Fruit fly (Drosophila melanogaster): Measurements from ENCODE around the gene CG3552.

CG3552 gene

DNA sequence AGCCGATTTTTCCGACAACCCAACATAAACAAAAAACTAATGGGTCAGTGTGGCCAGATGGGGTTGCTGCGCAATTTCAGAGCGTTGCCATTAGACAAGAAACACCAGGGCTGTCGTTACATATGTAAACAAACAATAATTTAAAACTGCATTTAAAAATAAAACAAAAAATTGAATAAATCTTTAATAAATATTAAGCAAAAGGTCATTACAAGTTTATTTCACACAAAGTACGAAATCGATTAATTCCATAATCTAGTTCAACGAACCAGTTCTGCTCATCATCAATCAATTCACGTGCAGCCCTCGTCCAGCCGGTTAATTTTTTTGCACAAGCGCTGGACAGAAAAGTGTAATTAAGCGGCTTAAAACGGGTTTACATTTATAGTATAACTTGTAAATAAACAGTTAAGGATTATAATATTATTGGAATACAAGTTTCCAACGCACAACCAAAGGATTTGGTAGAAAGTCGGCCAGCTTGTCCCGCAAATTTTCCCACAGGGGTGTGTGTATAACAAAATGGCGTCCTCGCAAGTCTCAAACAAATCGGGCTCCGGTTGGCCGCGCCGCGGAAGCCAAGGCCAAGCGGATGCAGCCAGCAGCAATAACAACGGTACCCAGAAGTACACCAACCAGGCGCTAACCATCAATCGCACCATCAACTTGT is 45.2 kb upstream of the CG3552 start, which contains the start of the genes CG4022 and Cpsf5 (continued):
- TF ChIP-seq Ravus (GFP tag; IDR thresholded peaks at IDR 0.05) (peak; percentile 25; the same call in 1 of the 2 replicates), CG31388 (GFP tag; optimal IDR thresholded peaks at IDR 0.05) (peak; percentile 46), disco-r (GFP tag; optimal IDR thresholded peaks at IDR 0.05) (no peak), nerfin-1 (tag; optimal IDR thresholded peaks at IDR 0.05) (peak; percentile 69), CG7839 (tag; optimal IDR thresholded peaks at IDR 0.05) (peak; percentile 79), Dfd (GFP tag; optimal IDR thresholded peaks at IDR 0.05) (no peak), CG12769 (tag; optimal IDR thresholded peaks at IDR 0.05) (peak; percentile 71), CG2889 (GFP tag; IDR thresholded peaks at IDR 0.05) (peak; percentile 77), prd (optimal IDR thresholded peaks at IDR 0.05) (no peak), prd (GFP tag; IDR thresholded peaks at IDR 0.05) (peak; percentile 84), p53 (GFP tag; optimal IDR thresholded peaks at IDR 0.05) (no peak), en (GFP tag; optimal IDR thresholded peaks at IDR 0.05) (no peak), salm (tag; optimal IDR thresholded peaks at IDR 0.05) (peak; percentile 43), Ets97D (GFP tag; optimal IDR thresholded peaks at IDR 0.05) (peak; percentile 63), usp (GFP tag; optimal IDR thresholded peaks at IDR 0.05) (no peak), insv (GFP tag; optimal IDR thresholded peaks at IDR 0.05) (peak in 1 of 2 experiments; percentile 66), HmgD (GFP tag; optimal IDR thresholded peaks at IDR 0.05) (no peak), Oli (tag; optimal IDR thresholded peaks at IDR 0.05) (peak; percentile 69), CG9727 (GFP tag; optimal IDR thresholded peaks at IDR 0.05) (peak; percentile 84), CG17186 (GFP tag; optimal IDR thresholded peaks at IDR 0.05) (peak; percentile 90), CG18599 (GFP tag; optimal IDR thresholded peaks at IDR 0.05) (peak; percentile 88), CG34422 (GFP tag; IDR thresholded peaks at IDR 0.05) (peak; percentile 80), ab (GFP tag; optimal IDR thresholded peaks at IDR 0.05) (peak; percentile 45), Elba2 (GFP tag; optimal IDR thresholded peaks at IDR 0.05) (peak; percentile 63), ERR (GFP tag; optimal IDR thresholded peaks at IDR 0.05) (no peak), CG18764 (GFP tag; optimal IDR thresholded peaks at IDR 0.05) (peak; percentile 63), Hmx (GFP tag; optimal IDR thresholded peaks at IDR 0.05) (peak; percentile 44), CG11504 (tag; optimal IDR thresholded peaks at IDR 0.05) (peak; percentile 82), gcm (GFP tag; optimal IDR thresholded peaks at IDR 0.05) (peak; percentile 78), CG17359 (tag; optimal IDR thresholded peaks at IDR 0.05) (peak; percentile 74), CG7271 (tag; optimal IDR thresholded peaks at IDR 0.05) (peak; percentile 67), Atf3 (GFP tag; optimal IDR thresholded peaks at IDR 0.05) (peak; percentile 36), unpg (GFP tag; optimal IDR thresholded peaks at IDR 0.05) (peak; percentile 87), lola (GFP tag; optimal IDR thresholded peaks at IDR 0.05) (peak in 1 of 3 experiments; percentile 84), Opbp (GFP tag; IDR thresholded peaks at IDR 0.05; ENCODE audit: partially characterized antibody) (no peak), aop (GFP tag; IDR thresholded peaks at IDR 0.05) (no peak), Dip2 (GFP tag; IDR thresholded peaks at IDR 0.05) (no peak), dimm (GFP tag; IDR thresholded peaks at IDR 0.05) (no peak; the same call in 1 of the 2 replicates), CG34224 (GFP tag; IDR thresholded peaks at IDR 0.05; ENCODE audit: partially characterized antibody) (no peak), Dek (tag; optimal IDR thresholded peaks at IDR 0.05) (peak; percentile 83), Bdp1 (GFP tag; optimal IDR thresholded peaks at IDR 0.05) (peak; percentile 67), gem (tag; optimal IDR thresholded peaks at IDR 0.05) (peak; percentile 93), Nf-YC (tag; optimal IDR thresholded peaks at IDR 0.05) (peak; percentile 79), CG18476 (GFP tag; optimal IDR thresholded peaks at IDR 0.05) (peak; percentile 68), CG32772 (GFP tag; IDR thresholded peaks at IDR 0.05) (peak; percentile 79), fd96Cb (tag; optimal IDR thresholded peaks at IDR 0.05) (peak; percentile 68), Meics (GFP tag; optimal IDR thresholded peaks at IDR 0.05) (peak; percentile 78), fu2 (GFP tag; optimal IDR thresholded peaks at IDR 0.05) (no peak), CrebB (tag; optimal IDR thresholded peaks at IDR 0.05) (peak; percentile 75), CG6272 (GFP tag; IDR thresholded peaks at IDR 0.05) (peak; percentile 66)

All from whole organism, embryonic.